Worm (Caenorhabditis elegans) whole organism, early embryonic: ENCODE data around the gene arrd-10.

Source experiments
- F13C5.2 ChIP-seq: sonication (generic microtip); optimal IDR thresholded peaks from 2 replicates; lab custom pipeline; 2017; ENCODE audit warnings: mild to moderate bottlenecking, missing genetic modification characterization, inconsistent platforms, missing compliant biosample characterization
- ama-1 ChIP-seq: fragments of 150-350 bp; optimal IDR thresholded peaks from 2 replicates; lab custom pipeline; 2014
- hmg-4 ChIP-seq: fragments of 200-800 bp; sonication (Bioruptor generic); optimal IDR thresholded peaks from 2 replicates; lab custom pipeline; 2018; ENCODE audit warnings: mild to moderate bottlenecking, missing genetic modification characterization, missing compliant biosample characterization

ce11 chrII:12904174-12904573 lies 35.7 kb upstream of the arrd-10 start, which contains the start of gene clec-66:
- TF ChIP-seq ama-1: no peak
- no peak for TF ChIP-seq F13C5.2 (tag; lab: Kevin White, UChicago)
- TF ChIP-seq hmg-4 (GFP tag; lab: Kevin White, UChicago): no peak
